Worm (Caenorhabditis elegans): ENCODE data around the gene lgg-3.
A peak's percentile ranks its signal among the peaks of the same experiment; 100 is the strongest.

The lgg-3 gene

ce11 chrIII:5701491-5701890 is 3.7 kb upstream of the lgg-3 start (continued):
- TF ChIP-seq hmg-1.2 (GFP tag; IDR thresholded peaks at IDR 0.05) (no peak), xnd-1 (tag; optimal IDR thresholded peaks at IDR 0.05) (peak; percentile 21), T26A5.8 (tag; optimal IDR thresholded peaks at IDR 0.05) (no peak), ceh-79 (tag; optimal IDR thresholded peaks at IDR 0.05) (no peak), tbx-9 (tag; optimal IDR thresholded peaks at IDR 0.05; ENCODE audit: borderline replicate concordance) (no peak), snpc-3.4 (tag; optimal IDR thresholded peaks at IDR 0.05) (no peak), madf-8 (GFP tag; conservative IDR thresholded peaks at IDR 0.05) (peak; percentile 49), let-607 (tag; optimal IDR thresholded peaks at IDR 0.05) (no peak), akir-1 (GFP tag; optimal IDR thresholded peaks at IDR 0.05) (no peak), him-1 (tag; optimal IDR thresholded peaks at IDR 0.05) (no peak), madf-10 (tag; optimal IDR thresholded peaks at IDR 0.05) (no peak), snpc-4 (GFP tag; optimal IDR thresholded peaks at IDR 0.05) (no peak), snpc-4 (tag; optimal IDR thresholded peaks at IDR 0.05) (no peak), F49E8.2 (tag; optimal IDR thresholded peaks at IDR 0.05; ENCODE audit: insufficient read depth) (no peak), egl-44 (GFP tag; IDR thresholded peaks at IDR 0.05) (no peak), ztf-6 (GFP tag; IDR thresholded peaks at IDR 0.05) (no peak), aptf-3 (GFP tag; IDR thresholded peaks at IDR 0.05) (no peak), F52B5.7 (tag; optimal IDR thresholded peaks at IDR 0.05) (no peak), somi-1 (GFP tag; optimal IDR thresholded peaks at IDR 0.05) (no peak), B0019.2 (GFP tag; conservative IDR thresholded peaks at IDR 0.05) (no peak), Y53F4B.3 (GFP tag; IDR thresholded peaks at IDR 0.05) (no peak), D2030.7 (GFP tag; IDR thresholded peaks at IDR 0.05) (peak; percentile 41; the same call in 1 of the 2 replicates), ceh-91 (GFP tag; IDR thresholded peaks at IDR 0.05) (peak; percentile 41; the same call in 1 of the 2 replicates), ztf-26 (tag; optimal IDR thresholded peaks at IDR 0.05) (no peak)

ce11 chrIII:5697266-5697665 is 547 bp downstream of the lgg-3 start, which contains the start of gene B0336.7:
TSS of gene B0336.7 (minus strand) at chrIII:5697366.
- TF ChIP-seq B0019.2 (GFP tag; conservative IDR thresholded peaks at IDR 0.05), result no peak
- no peak for TF ChIP-seq ceh-40 (GFP tag; IDR thresholded peaks at IDR 0.05)
- TF ChIP-seq F57A8.1 (GFP tag; optimal IDR thresholded peaks at IDR 0.05), result no peak
- no peak for TF ChIP-seq snpc-3.4 (tag; optimal IDR thresholded peaks at IDR 0.05)
- no peak for TF ChIP-seq hsf-1 (GFP tag; IDR thresholded peaks at IDR 0.05)
- no peak for TF ChIP-seq mxl-1 (tag; optimal IDR thresholded peaks at IDR 0.05)
- TF ChIP-seq efl-1 (GFP tag; optimal IDR thresholded peaks at IDR 0.05), result no peak
- no peak for TF ChIP-seq egl-44 (GFP tag; IDR thresholded peaks at IDR 0.05)
- TF ChIP-seq madf-6 (GFP tag; IDR thresholded peaks at IDR 0.05), result no peak
- no peak for TF ChIP-seq snpc-4 (GFP tag; optimal IDR thresholded peaks at IDR 0.05)
- TF ChIP-seq snpc-4 (tag; optimal IDR thresholded peaks at IDR 0.05), result no peak
- TF ChIP-seq madf-10 (tag; optimal IDR thresholded peaks at IDR 0.05), result no peak

- TF ChIP-seq madf-6 (GFP tag; IDR thresholded peaks at IDR 0.05) (peak; percentile 15; the same call in 1 of the 2 replicates), ets-4 (GFP tag; optimal IDR thresholded peaks at IDR 0.05) (no peak), bed-1 (GFP tag; IDR thresholded peaks at IDR 0.05) (no peak), hsf-1 (GFP tag; IDR thresholded peaks at IDR 0.05) (0 out of 2 replicates have a peak, but pooled peaks have one; percentile 46)
Measured at ce11 chrIII:5693736-5694135, 4.1 kb downstream of the lgg-3 start, which contains the start of gene B0336.13. TSS of gene B0336.13 (plus strand) at chrIII:5694036.

- TF ChIP-seq sdz-38 (tag; optimal IDR thresholded peaks at IDR 0.05) (no peak), nhr-90 (tag; optimal IDR thresholded peaks at IDR 0.05) (no peak), hlh-12 (tag; optimal IDR thresholded peaks at IDR 0.05) (no peak), madf-8 (GFP tag; conservative IDR thresholded peaks at IDR 0.05) (0 out of 2 replicates have a peak, but pooled peaks have one; percentile 18), F23B12.7 (tag; optimal IDR thresholded peaks at IDR 0.05; ENCODE audit: insufficient read depth) (no peak), mcd-1 (GFP tag; IDR thresholded peaks at IDR 0.05) (0 out of 2 replicates have a peak, but pooled peaks have one; percentile 25), ceh-40 (GFP tag; IDR thresholded peaks at IDR 0.05) (no peak), ztf-6 (GFP tag; IDR thresholded peaks at IDR 0.05) (no peak), attf-6 (GFP tag; IDR thresholded peaks at IDR 0.05) (no peak), ceh-91 (GFP tag; IDR thresholded peaks at IDR 0.05) (0 out of 2 replicates have a peak, but pooled peaks have one; percentile 16), hsf-1 (GFP tag; IDR thresholded peaks at IDR 0.05) (no peak), cebp-2 (GFP tag; IDR thresholded peaks at IDR 0.05) (no peak), lsl-1 (GFP tag; optimal IDR thresholded peaks at IDR 0.05) (peak; percentile 33), lin-54 (GFP tag; optimal IDR thresholded peaks at IDR 0.05) (peak; percentile 7), pbrm-1 (GFP tag; IDR thresholded peaks at IDR 0.05) (no peak), D2030.7 (GFP tag; IDR thresholded peaks at IDR 0.05) (peak; percentile 16; the same call in 1 of the 2 replicates), madf-6 (GFP tag; IDR thresholded peaks at IDR 0.05) (peak; percentile 75; the same call in 1 of the 2 replicates), F33H1.4 (GFP tag; IDR thresholded peaks at IDR 0.05) (peak; percentile 43; the same call in 1 of the 2 replicates)
Measured at ce11 chrIII:5692690-5693089, 5.1 kb downstream of the lgg-3 start, which contains the start of the genes abi-1 and arle-14. TSS of gene abi-1 (minus strand) at chrIII:5692740. TSS of gene arle-14 (plus strand) at chrIII:5692906.

Measured in whole organism, young adult.